Worm (Caenorhabditis elegans) whole organism, L4 larva: ENCODE results near the gene T23C6.4.
A peak's percentile ranks its signal among the peaks of the same experiment; 100 is the strongest.

ENCODE experiments used
- F26F4.8 ChIP-seq: fragments of 200-800 bp; sonication (Bioruptor generic); conservative IDR thresholded peaks from 2 replicates; pipeline ENCODE4 v1.3.6; 2022; ENCODE audit warnings: missing genetic modification characterization, missing compliant biosample characterization
- F37D6.2 ChIP-seq: sonication (generic microtip); optimal IDR thresholded peaks from 2 replicates; lab custom pipeline; 2016; ENCODE audit warnings: mild to moderate bottlenecking, missing genetic modification characterization, missing compliant biosample characterization
- F49E8.2 ChIP-seq: sonication (generic microtip); optimal IDR thresholded peaks from 2 replicates; lab custom pipeline; 2016; ENCODE audit warnings: missing compliant biosample characterization, mild to moderate bottlenecking, missing genetic modification characterization, borderline replicate concordance
- Y48G9A.11 ChIP-seq: fragments of 200-800 bp; sonication (Bioruptor generic); IDR thresholded peaks from 2 replicates; pipeline ENCODE4 v1.3.6; 2022; ENCODE audit warnings: missing genetic modification reagents, missing genetic modification characterization, missing compliant biosample characterization
- aha-1 ChIP-seq: fragments of 150-350 bp; peaks from one replicate; lab custom pipeline; 2014; ENCODE audit warnings: missing biosample characterization, missing genetic modification characterization
- ceh-28 ChIP-seq: fragments of 150-350 bp; optimal IDR thresholded peaks from 2 replicates; lab custom pipeline; 2014; ENCODE audit warnings: missing biosample characterization, missing genetic modification reagents, missing genetic modification characterization
- ceh-82 ChIP-seq: sonication (generic microtip); optimal IDR thresholded peaks from 2 replicates; lab custom pipeline; 2017; ENCODE audit warnings: missing biosample characterization, missing genetic modification characterization
- cey-2 ChIP-seq: sonication (generic microtip); optimal IDR thresholded peaks from 3 replicates; lab custom pipeline; 2017; ENCODE audit warnings: missing genetic modification characterization, mild to moderate bottlenecking, missing compliant biosample characterization, antibody characterized with exemption, borderline replicate concordance; ENCODE audit not compliant: insufficient read depth
- ctbp-1 ChIP-seq: fragments of 200-800 bp; sonication (Bioruptor generic); IDR thresholded peaks from 2 replicates; pipeline ENCODE4 v1.3.6; 2022; ENCODE audit warnings: missing genetic modification reagents, missing genetic modification characterization, missing compliant biosample characterization
- daf-16 ChIP-seq, 3 experiments: sonication (generic microtip); optimal IDR thresholded peaks; 2 replicates each; lab custom pipeline; 2016 to 2017; ENCODE audit warnings: missing genetic modification characterization in 3 of 3, missing genetic modification reagents in 3 of 3, mild to moderate bottlenecking in 2 of 3, missing compliant biosample characterization in 2 of 3, missing biosample characterization in 1 of 3, moderate library complexity in 1 of 3
- dmd-9 ChIP-seq: fragments of 200-800 bp; sonication (Bioruptor generic); IDR thresholded peaks from 2 replicates; pipeline ENCODE4 v1.3.6; 2022; ENCODE audit warnings: missing genetic modification reagents, missing genetic modification characterization, missing compliant biosample characterization
- dpl-1 ChIP-seq: fragments of 150-350 bp; optimal IDR thresholded peaks from 2 replicates; lab custom pipeline; 2014; ENCODE audit warnings: missing biosample characterization, missing genetic modification reagents, missing genetic modification characterization
- dve-1 ChIP-seq: sonication (generic microtip); optimal IDR thresholded peaks from 2 replicates; lab custom pipeline; 2017; ENCODE audit warnings: antibody characterized with exemption, mild to moderate bottlenecking, missing genetic modification characterization, missing compliant biosample characterization; ENCODE audit not compliant: insufficient read depth
- egl-27 ChIP-seq: sonication (generic microtip); optimal IDR thresholded peaks from 3 replicates; lab custom pipeline; 2017; ENCODE audit warnings: missing biosample characterization, missing genetic modification reagents, missing genetic modification characterization
- egl-43 ChIP-seq: fragments of 200-800 bp; sonication (Bioruptor generic); IDR thresholded peaks from 2 replicates; pipeline ENCODE4 v1.3.6; 2022; ENCODE audit warnings: missing genetic modification reagents, missing genetic modification characterization, missing compliant biosample characterization
- fkh-10 ChIP-seq: fragments of 150-350 bp; optimal IDR thresholded peaks from 2 replicates; lab custom pipeline; 2014; ENCODE audit warnings: missing biosample characterization, missing genetic modification reagents, missing genetic modification characterization
- gei-8 ChIP-seq: fragments of 200-800 bp; sonication (Bioruptor generic); optimal IDR thresholded peaks from 2 replicates; lab custom pipeline; 2018; ENCODE audit warnings: mild to moderate bottlenecking, missing genetic modification characterization, missing compliant biosample characterization
- hif-1 ChIP-seq, 2 experiments: sonication (generic microtip); optimal IDR thresholded peaks; 2 replicates each; lab custom pipeline; 2016 to 2017; ENCODE audit warnings: missing compliant biosample characterization in 2 of 2, missing genetic modification characterization in 2 of 2, missing genetic modification reagents in 2 of 2, missing genotype in 2 of 2, mild to moderate bottlenecking in 1 of 2
- hlh-11 ChIP-seq: fragments of 200-800 bp; sonication (Bioruptor generic); optimal IDR thresholded peaks from 2 replicates; lab custom pipeline; 2018; ENCODE audit warnings: mild to moderate bottlenecking, missing genetic modification characterization, missing compliant biosample characterization
- hlh-30 ChIP-seq: sonication (generic microtip); optimal IDR thresholded peaks from 2 replicates; lab custom pipeline; 2017; ENCODE audit warnings: antibody characterized with exemption, mild to moderate bottlenecking, missing genetic modification characterization, missing compliant biosample characterization; ENCODE audit not compliant: insufficient read depth
- jun-1 ChIP-seq: fragments of 150-350 bp; optimal IDR thresholded peaks from 2 replicates; lab custom pipeline; 2014; ENCODE audit warnings: missing biosample characterization, missing genetic modification reagents, missing genetic modification characterization
- lin-1 ChIP-seq: fragments of 200-800 bp; sonication (Bioruptor generic); IDR thresholded peaks from 2 replicates; pipeline ENCODE4 v1.3.6; 2022; ENCODE audit warnings: missing genetic modification reagents, missing genetic modification characterization, missing compliant biosample characterization
- lin-13 ChIP-seq: fragments of 150-350 bp; optimal IDR thresholded peaks from 2 replicates; lab custom pipeline; 2014; ENCODE audit warnings: missing biosample characterization, missing genetic modification reagents, missing genetic modification characterization
- lin-15B ChIP-seq: fragments of 150-350 bp; sonication (generic microtip); optimal IDR thresholded peaks from 3 replicates; lab custom pipeline; 2014; ENCODE audit warnings: missing biosample characterization, missing genetic modification characterization
- lin-29 ChIP-seq: fragments of 200-800 bp; sonication (Bioruptor generic); IDR thresholded peaks from 2 replicates; pipeline ENCODE4 v1.3.6; 2022; ENCODE audit warnings: missing genetic modification reagents, missing genetic modification characterization, missing compliant biosample characterization
- lin-39 ChIP-seq: fragments of 150-350 bp; optimal IDR thresholded peaks from 2 replicates; lab custom pipeline; 2014; ENCODE audit warnings: missing biosample characterization, missing genetic modification reagents, missing genetic modification characterization
- lsy-2 ChIP-seq, 2 experiments: fragments of 150-350 bp in 1 of 2; sonication (generic microtip) in 1 of 2; optimal IDR thresholded peaks; 2 replicates each; lab custom pipeline; 2014 to 2017; ENCODE audit warnings: missing biosample characterization in 2 of 2, missing genetic modification characterization in 2 of 2
- madf-9 ChIP-seq: fragments of 200-800 bp; sonication (Bioruptor generic); conservative IDR thresholded peaks from 2 replicates; pipeline ENCODE4 v1.3.6; 2022; ENCODE audit warnings: missing genetic modification reagents, missing genetic modification characterization, missing compliant biosample characterization
- mep-1 ChIP-seq: fragments of 150-350 bp; sonication (generic microtip); optimal IDR thresholded peaks from 3 replicates; lab custom pipeline; 2014; ENCODE audit warnings: missing biosample characterization, missing genetic modification characterization
- mxl-3 ChIP-seq: fragments of 200-800 bp; sonication (Bioruptor generic); optimal IDR thresholded peaks from 2 replicates; lab custom pipeline; 2018; ENCODE audit warnings: mild to moderate bottlenecking, missing genetic modification characterization, missing compliant biosample characterization
- nhr-237 ChIP-seq: sonication (generic microtip); optimal IDR thresholded peaks from 2 replicates; lab custom pipeline; 2017; ENCODE audit warnings: missing biosample characterization, missing genetic modification characterization
- nhr-25 ChIP-seq: sonication (generic microtip); optimal IDR thresholded peaks from 2 replicates; lab custom pipeline; 2017; ENCODE audit warnings: missing genetic modification characterization, mild to moderate bottlenecking, missing compliant biosample characterization, antibody characterized with exemption, moderate library complexity, borderline replicate concordance; ENCODE audit not compliant: insufficient read depth
- nhr-28 ChIP-seq: fragments of 150-350 bp; optimal IDR thresholded peaks from 2 replicates; lab custom pipeline; 2014; ENCODE audit warnings: missing biosample characterization, missing genetic modification characterization
- nhr-76 ChIP-seq: fragments of 150-350 bp; optimal IDR thresholded peaks from 2 replicates; lab custom pipeline; 2014; ENCODE audit warnings: missing biosample characterization, missing genetic modification characterization
- pha-4 ChIP-seq, 2 experiments: fragments of 150-350 bp in 1 of 2; fragments of 200-800 bp in 1 of 2; sonication (Bioruptor generic) in 1 of 2; IDR thresholded peaks in 1 of 2; optimal IDR thresholded peaks in 1 of 2; 2 replicates each; pipeline versions ENCODE4 v1.3.6 to Lab custom; 2014 to 2022; ENCODE audit warnings: missing genetic modification characterization in 2 of 2, missing genetic modification reagents in 2 of 2, missing biosample characterization in 1 of 2, missing compliant biosample characterization in 1 of 2
- php-3 ChIP-seq: fragments of 200-800 bp; sonication (Bioruptor generic); IDR thresholded peaks from 2 replicates; pipeline ENCODE4 v1.3.6; 2022; ENCODE audit warnings: missing genetic modification reagents, missing genetic modification characterization, missing compliant biosample characterization
- pqm-1 ChIP-seq: sonication (generic microtip); optimal IDR thresholded peaks from 2 replicates; lab custom pipeline; 2017; ENCODE audit warnings: missing biosample characterization, missing genetic modification characterization
- sdz-12 ChIP-seq: fragments of 200-800 bp; sonication (Bioruptor generic); optimal IDR thresholded peaks from 2 replicates; lab custom pipeline; 2018; ENCODE audit warnings: mild to moderate bottlenecking, missing genetic modification characterization, missing compliant biosample characterization
- set-16 ChIP-seq: fragments of 200-800 bp; sonication (Bioruptor generic); IDR thresholded peaks from 2 replicates; pipeline ENCODE4 v1.3.6; 2022; ENCODE audit warnings: missing genetic modification reagents, missing genetic modification characterization, missing compliant biosample characterization
- skn-1 ChIP-seq: fragments of 150-350 bp; optimal IDR thresholded peaks from 2 replicates; lab custom pipeline; 2014; ENCODE audit warnings: missing biosample characterization, missing genetic modification characterization
- spr-1 ChIP-seq: sonication (generic microtip); optimal IDR thresholded peaks from 2 replicates; lab custom pipeline; 2016; ENCODE audit warnings: mild to moderate bottlenecking, missing genetic modification characterization, missing compliant biosample characterization
- tra-1 ChIP-seq: fragments of 200-800 bp; sonication (Bioruptor generic); IDR thresholded peaks from 2 replicates; pipeline ENCODE4 v1.3.6; 2022; ENCODE audit warnings: missing genetic modification reagents, missing genetic modification characterization, missing compliant biosample characterization
- unc-62 ChIP-seq, 3 experiments: fragments of 150-350 bp in 1 of 3; sonication (generic microtip); optimal IDR thresholded peaks in 2 of 3; peaks in 1 of 3; 1 replicate in 1 of 3; 2 replicates in 2 of 3; lab custom pipeline; 2014 to 2017; ENCODE audit warnings: missing biosample characterization in 3 of 3, missing genetic modification characterization in 3 of 3, missing genetic modification reagents in 3 of 3, missing genotype in 1 of 3
- zag-1 ChIP-seq: fragments of 150-350 bp; optimal IDR thresholded peaks from 2 replicates; lab custom pipeline; 2014; ENCODE audit warnings: missing biosample characterization, missing genetic modification characterization
- zfp-2 ChIP-seq: sonication (generic microtip); optimal IDR thresholded peaks from 2 replicates; lab custom pipeline; 2016; ENCODE audit warnings: mild to moderate bottlenecking, missing genetic modification characterization, missing compliant biosample characterization
- zfp-3 ChIP-seq: fragments of 200-800 bp; sonication (Bioruptor generic); conservative IDR thresholded peaks from 2 replicates; pipeline ENCODE4 v1.3.6; 2022; ENCODE audit warnings: missing genetic modification reagents, missing genetic modification characterization, missing compliant biosample characterization
- zip-11 ChIP-seq: fragments of 200-800 bp; sonication (Bioruptor generic); IDR thresholded peaks from 2 replicates; pipeline ENCODE4 v1.3.6; 2022; ENCODE audit warnings: missing genetic modification characterization, missing compliant biosample characterization
- zip-2 ChIP-seq: fragments of 150-350 bp; optimal IDR thresholded peaks from 2 replicates; lab custom pipeline; 2014; ENCODE audit warnings: missing biosample characterization, missing genetic modification characterization
- ztf-7 ChIP-seq: fragments of 150-350 bp; optimal IDR thresholded peaks from 2 replicates; lab custom pipeline; 2014; ENCODE audit warnings: missing biosample characterization, missing genetic modification characterization

T23C6.4 gene

DNA sequence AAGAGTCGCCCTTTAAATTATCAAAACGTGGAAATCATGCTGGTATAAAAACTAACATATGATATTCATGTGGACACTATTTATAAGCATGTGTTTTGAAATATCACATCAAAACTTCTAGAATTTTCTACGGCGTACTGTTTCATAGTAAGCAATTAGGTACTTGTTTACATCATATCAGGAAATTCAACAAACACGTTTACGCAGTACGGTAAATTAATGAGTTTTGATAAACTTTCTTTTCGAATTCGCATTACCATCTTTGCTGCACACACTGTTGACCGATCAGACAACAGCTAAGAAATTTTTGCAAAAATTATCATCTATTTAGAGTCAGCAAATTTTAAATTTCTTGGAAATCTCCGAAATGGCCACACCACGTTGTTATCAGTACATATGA lies 9.3 kb downstream of the T23C6.4 start:
- TF ChIP-seq nhr-28 (tag; lab: Kevin White, UChicago) = peak; percentile 58
- TF ChIP-seq hlh-11 (tag; lab: Kevin White, UChicago) = peak; percentile 21
- no peak for TF ChIP-seq lin-29
- no peak for TF ChIP-seq skn-1 (tag; lab: Kevin White, UChicago)
- TF ChIP-seq zip-2 (tag; lab: Kevin White, UChicago) = no peak
- TF ChIP-seq ctbp-1 (GFP tag; lab: Robert Waterston, UW) = no peak
- TF ChIP-seq tra-1 = no peak
- TF ChIP-seq lin-15B = no peak
- TF ChIP-seq sdz-12 (GFP tag; lab: Kevin White, UChicago) = no peak
- TF ChIP-seq spr-1 (tag; lab: Kevin White, UChicago) = no peak
- TF ChIP-seq dmd-9 (GFP tag; lab: Robert Waterston, UW) = no peak
- no peak for TF ChIP-seq nhr-237 (tag; lab: Kevin White, UChicago)
- peak; percentile 28 for TF ChIP-seq dve-1 (tag; lab: Kevin White, UChicago)
- TF ChIP-seq egl-43 (GFP tag; lab: Robert Waterston, UW) = no peak
- peak; percentile 43 for TF ChIP-seq ztf-7 (tag; lab: Kevin White, UChicago)
- TF ChIP-seq fkh-10 (GFP tag; lab: Kevin White, UChicago) = no peak
- no peak for TF ChIP-seq egl-27 (tag; lab: Kevin White, UChicago)
- TF ChIP-seq lin-39 = no peak
- no peak for TF ChIP-seq dpl-1
- no peak for TF ChIP-seq Y48G9A.11 (GFP tag; lab: Robert Waterston, UW)
- no peak for TF ChIP-seq nhr-25 (tag; lab: Kevin White, UChicago)
- TF ChIP-seq F26F4.8 (GFP tag; lab: Robert Waterston, UW) = no peak
- no peak for TF ChIP-seq unc-62 (GFP tag; optimal IDR thresholded peaks at IDR 0.05 in 1 of 2; lab: Kevin White, UChicago)
- no peak for TF ChIP-seq unc-62 (tag; optimal IDR thresholded peaks at IDR 0.05; lab: Kevin White, UChicago)
- TF ChIP-seq ceh-28 (tag; lab: Kevin White, UChicago) = no peak
- no peak for TF ChIP-seq daf-16 (GFP tag; optimal IDR thresholded peaks at IDR 0.05; lab: Kevin White, UChicago)
- TF ChIP-seq daf-16 (tag; optimal IDR thresholded peaks at IDR 0.05; lab: Kevin White, UChicago) = peak; percentile 98
- no peak for TF ChIP-seq lin-13
- no peak for TF ChIP-seq zip-11 (GFP tag; lab: Robert Waterston, UW)
- no peak for TF ChIP-seq jun-1
- no peak for TF ChIP-seq madf-9 (GFP tag; lab: Robert Waterston, UW)
- no peak for TF ChIP-seq set-16 (GFP tag; lab: Robert Waterston, UW)
- no peak for TF ChIP-seq F49E8.2 (tag; lab: Kevin White, UChicago)
- TF ChIP-seq lsy-2 (tag; optimal IDR thresholded peaks at IDR 0.05; lab: Kevin White, UChicago) = no peak
- TF ChIP-seq mxl-3 (GFP tag; lab: Kevin White, UChicago) = no peak
- TF ChIP-seq php-3 (GFP tag; lab: Robert Waterston, UW) = no peak
- TF ChIP-seq lin-1 = no peak
- no peak for TF ChIP-seq cey-2
- no peak for TF ChIP-seq zfp-3 (GFP tag; lab: Robert Waterston, UW)
- TF ChIP-seq hif-1 (tag; optimal IDR thresholded peaks at IDR 0.05; lab: Kevin White, UChicago) = no peak
- TF ChIP-seq pha-4 (GFP tag; IDR thresholded peaks at IDR 0.05; lab: Robert Waterston, UW) = no peak
- TF ChIP-seq pha-4 (tag; optimal IDR thresholded peaks at IDR 0.05; lab: Kevin White, UChicago) = no peak
- TF ChIP-seq hlh-30 (tag; lab: Kevin White, UChicago) = peak; percentile 20
- TF ChIP-seq ceh-82 (tag; lab: Kevin White, UChicago) = no peak
- no peak for TF ChIP-seq zag-1 (tag; lab: Kevin White, UChicago)
- no peak for TF ChIP-seq zfp-2
- no peak for TF ChIP-seq pqm-1 (tag; lab: Kevin White, UChicago)
- peak; percentile 89 for TF ChIP-seq aha-1 (tag; lab: Kevin White, UChicago)
- no peak for TF ChIP-seq nhr-76 (tag; lab: Kevin White, UChicago)
- no peak for TF ChIP-seq gei-8 (GFP tag; lab: Kevin White, UChicago)
- TF ChIP-seq mep-1 = peak; percentile 2
- no peak for TF ChIP-seq F37D6.2 (tag; lab: Kevin White, UChicago)
